Fruit fly (Drosophila melanogaster): ENCODE measurements around the gene hfp.
A peak's percentile ranks its signal among the peaks of the same experiment; 100 is the strongest.

hfp gene

dm6 chr3L:1517274-1518047, 15.1 kb upstream of the hfp start (continued):
- TF ChIP-seq Vsx2 (GFP tag; optimal IDR thresholded peaks at IDR 0.05; ENCODE audit: partially characterized antibody) (no peak), tai (GFP tag; optimal IDR thresholded peaks at IDR 0.05) (no peak), Mio (GFP tag; optimal IDR thresholded peaks at IDR 0.05) (peak; percentile 40)

DNA sequence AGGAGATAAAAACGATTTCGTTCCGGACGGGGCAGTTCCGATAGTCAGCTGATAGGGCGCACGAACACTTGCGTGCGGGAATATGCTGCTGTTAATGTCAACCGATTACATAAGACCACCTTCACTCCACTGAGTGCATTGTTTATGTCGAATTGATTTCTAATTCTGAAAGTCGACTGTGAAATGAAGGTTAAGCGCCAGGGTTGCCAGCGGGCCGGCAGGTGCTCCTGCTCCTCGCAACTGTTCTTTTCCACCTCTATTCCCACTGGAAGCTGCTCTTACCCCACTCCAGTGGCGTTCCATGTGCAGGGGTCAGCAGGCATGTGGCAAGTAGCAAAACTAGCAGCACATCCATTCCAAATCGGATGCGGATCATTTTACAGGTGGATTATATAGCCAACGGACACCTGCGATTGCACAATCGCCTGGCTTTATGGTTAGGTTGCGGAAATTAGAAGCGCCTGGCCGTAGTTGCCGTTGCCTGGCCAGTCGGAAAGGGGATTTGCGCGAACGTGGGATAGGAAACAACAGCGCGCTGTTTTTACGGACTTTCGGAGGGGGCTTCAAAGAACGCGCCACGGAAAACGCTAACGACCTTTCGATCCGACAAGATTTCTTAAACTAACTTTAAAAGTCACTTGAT, 14.4 kb upstream of the hfp start, which contains the start of gene cue:
cue (minus strand) TSS at position 641 of the 643 bp plus-strand sequence.
- peak; percentile 29 for TF ChIP-seq h (GFP tag; optimal IDR thresholded peaks at IDR 0.05)
- no peak for TF ChIP-seq psq (GFP tag; optimal IDR thresholded peaks at IDR 0.05)
- no peak for TF ChIP-seq Dfd (GFP tag; optimal IDR thresholded peaks at IDR 0.05)

- TF ChIP-seq dl (GFP tag; optimal IDR thresholded peaks at IDR 0.05; ENCODE audit: insufficient read depth in 1 of 2, partially characterized antibody in 2 of 2) (no peak), ey (GFP tag; optimal IDR thresholded peaks at IDR 0.05) (peak; percentile 78), br (GFP tag; optimal IDR thresholded peaks at IDR 0.05) (peak; percentile 46), Sp1 (GFP tag; optimal IDR thresholded peaks at IDR 0.05) (peak; percentile 56), fru (GFP tag; optimal IDR thresholded peaks at IDR 0.05) (peak; percentile 72), h (GFP tag; optimal IDR thresholded peaks at IDR 0.05) (no peak), OdsH (GFP tag; optimal IDR thresholded peaks at IDR 0.05) (peak; percentile 70), woc (GFP tag; optimal IDR thresholded peaks at IDR 0.05) (peak; percentile 37), foxo (GFP tag; optimal IDR thresholded peaks at IDR 0.05) (peak in 1 of 2 experiments; percentile 75), CG9705 (GFP tag; optimal IDR thresholded peaks at IDR 0.05) (peak; percentile 5), usp (GFP tag; optimal IDR thresholded peaks at IDR 0.05) (no peak), HLH106 (tag; optimal IDR thresholded peaks at IDR 0.05) (peak; percentile 66), sv (GFP tag; optimal IDR thresholded peaks at IDR 0.05) (peak; percentile 35), Hr78 (GFP tag; optimal IDR thresholded peaks at IDR 0.05) (no peak), psq (GFP tag; optimal IDR thresholded peaks at IDR 0.05) (peak; percentile 52), rgr (GFP tag; optimal IDR thresholded peaks at IDR 0.05) (peak; percentile 71), dmrt93B (GFP tag; optimal IDR thresholded peaks at IDR 0.05) (peak; percentile 55), Hnf4 (GFP tag; optimal IDR thresholded peaks at IDR 0.05) (peak; percentile 50)
Observed at dm6 chr3L:1515820-1516540, 13.6 kb upstream of the hfp start.

- no peak for TF ChIP-seq h (GFP tag; optimal IDR thresholded peaks at IDR 0.05)
- no peak for TF ChIP-seq CG32264 (GFP tag; optimal IDR thresholded peaks at IDR 0.05)
- no peak for TF ChIP-seq Mio (GFP tag; optimal IDR thresholded peaks at IDR 0.05)
- TF ChIP-seq dl (GFP tag; optimal IDR thresholded peaks at IDR 0.05; ENCODE audit: insufficient read depth in 1 of 2, partially characterized antibody in 2 of 2): no peak
- TF ChIP-seq Hr78 (GFP tag; optimal IDR thresholded peaks at IDR 0.05): no peak
- TF ChIP-seq sage (GFP tag; optimal IDR thresholded peaks at IDR 0.05): no peak
- TF ChIP-seq Dif (GFP tag; optimal IDR thresholded peaks at IDR 0.05; ENCODE audit: partially characterized antibody): no peak
- TF ChIP-seq Myc (optimal IDR thresholded peaks at IDR 0.05): no peak
- TF ChIP-seq HLH106 (tag; optimal IDR thresholded peaks at IDR 0.05): no peak
- TF ChIP-seq fru (GFP tag; optimal IDR thresholded peaks at IDR 0.05): no peak
- TF ChIP-seq dsf (GFP tag; optimal IDR thresholded peaks at IDR 0.05; ENCODE audit: borderline replicate concordance): no peak
- no peak for TF ChIP-seq sv (GFP tag; optimal IDR thresholded peaks at IDR 0.05)
- TF ChIP-seq tai (GFP tag; optimal IDR thresholded peaks at IDR 0.05): no peak
Observed at dm6 chr3L:1496408-1496807, 6.0 kb downstream of the hfp start, which contains the start of gene CG12084. CG12084 (minus strand) TSS chr3L:1496643.

- TF ChIP-seq OdsH (GFP tag; optimal IDR thresholded peaks at IDR 0.05) (no peak), Hnf4 (GFP tag; optimal IDR thresholded peaks at IDR 0.05) (no peak), Abd-B (GFP tag; optimal IDR thresholded peaks at IDR 0.05) (no peak), Myc (optimal IDR thresholded peaks at IDR 0.05) (no peak), dmrt93B (GFP tag; optimal IDR thresholded peaks at IDR 0.05) (no peak)
Observed at dm6 chr3L:1495803-1496202, 6.6 kb downstream of the hfp start.

All from whole organism, wandering third instar larva.